Worm (Caenorhabditis elegans) whole organism, midembryonic: ENCODE measurements around the gene T04C4.3.
"Not testable (repeated sequence)": the region's sequence is repeated elsewhere in the genome, so short reads cannot be mapped to it uniquely, and the experiment has no call there.

ENCODE experiments used
- T22C8.4 ChIP-seq: fragments of 200-800 bp; sonication (Bioruptor generic); IDR thresholded peaks from 2 replicates; pipeline ENCODE4 v1.3.6; 2022; ENCODE audit warnings: missing genetic modification characterization, missing compliant biosample characterization
- cog-1 ChIP-seq: sonication (generic microtip); optimal IDR thresholded peaks from 2 replicates; lab custom pipeline; 2016; ENCODE audit warnings: missing genetic modification characterization, missing compliant biosample characterization
- flt-1 ChIP-seq: fragments of 200-800 bp; sonication (Bioruptor generic); IDR thresholded peaks from 2 replicates; pipeline ENCODE4 v1.3.6; 2022; ENCODE audit warnings: missing genetic modification characterization, missing compliant biosample characterization
- klf-2 ChIP-seq: fragments of 200-800 bp; sonication (Bioruptor generic); conservative IDR thresholded peaks from 2 replicates; pipeline ENCODE4 v1.3.6; 2022; ENCODE audit warnings: missing genetic modification reagents, missing genetic modification characterization, missing compliant biosample characterization
- med-1 ChIP-seq: sonication (generic microtip); optimal IDR thresholded peaks from 2 replicates; lab custom pipeline; 2017; ENCODE audit warnings: missing genetic modification characterization, mild to moderate bottlenecking, missing compliant biosample characterization, antibody characterized with exemption, missing genetic modification reagents; ENCODE audit not compliant: insufficient read depth
- ref-1 ChIP-seq: fragments of 200-800 bp; sonication (Bioruptor generic); conservative IDR thresholded peaks from 2 replicates; pipeline ENCODE4 v1.3.6; 2022; ENCODE audit warnings: missing genetic modification reagents, missing genetic modification characterization, missing compliant biosample characterization
- tab-1 ChIP-seq: fragments of 200-800 bp; sonication (Bioruptor generic); IDR thresholded peaks from 2 replicates; pipeline ENCODE4 v1.3.6; 2022; ENCODE audit warnings: missing genetic modification characterization, missing compliant biosample characterization
- ztf-23 ChIP-seq: fragments of 200-800 bp; sonication (Bioruptor generic); IDR thresholded peaks from 2 replicates; pipeline ENCODE4 v1.3.6; 2022; ENCODE audit warnings: missing genetic modification reagents, missing genetic modification characterization, missing compliant biosample characterization
- ztf-29 ChIP-seq: fragments of 200-800 bp; sonication (Bioruptor generic); IDR thresholded peaks from 2 replicates; pipeline ENCODE4 v1.3.6; 2022; ENCODE audit warnings: missing genetic modification reagents, missing genetic modification characterization, missing compliant biosample characterization

The T04C4.3 gene

DNA sequence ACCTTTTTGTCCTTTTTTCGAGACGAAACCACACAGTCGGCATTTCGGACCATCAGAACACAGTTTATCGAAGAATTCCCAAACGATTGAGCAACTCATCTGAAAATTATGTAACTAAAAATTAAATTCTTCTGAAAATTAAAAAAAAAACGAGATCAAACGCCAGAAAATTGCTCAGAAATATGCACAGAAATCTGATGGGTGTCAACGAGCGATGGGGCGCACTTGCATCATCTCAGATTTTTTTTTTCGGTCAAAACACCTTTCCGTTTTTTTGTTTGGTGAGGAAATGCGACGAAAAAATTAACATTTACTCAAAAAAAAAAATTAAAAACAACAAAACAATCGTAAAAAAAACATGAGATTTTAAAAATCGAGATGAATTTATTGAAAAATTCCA, at the start of gene T04C4.3:
T04C4.3 (minus strand) TSS at position 101 of the 400 bp plus-strand sequence.
- TF ChIP-seq med-1; klf-2 (GFP tag; lab: Robert Waterston, UW); ztf-23 (GFP tag; lab: Robert Waterston, UW): not testable (repeated sequence)

DNA sequence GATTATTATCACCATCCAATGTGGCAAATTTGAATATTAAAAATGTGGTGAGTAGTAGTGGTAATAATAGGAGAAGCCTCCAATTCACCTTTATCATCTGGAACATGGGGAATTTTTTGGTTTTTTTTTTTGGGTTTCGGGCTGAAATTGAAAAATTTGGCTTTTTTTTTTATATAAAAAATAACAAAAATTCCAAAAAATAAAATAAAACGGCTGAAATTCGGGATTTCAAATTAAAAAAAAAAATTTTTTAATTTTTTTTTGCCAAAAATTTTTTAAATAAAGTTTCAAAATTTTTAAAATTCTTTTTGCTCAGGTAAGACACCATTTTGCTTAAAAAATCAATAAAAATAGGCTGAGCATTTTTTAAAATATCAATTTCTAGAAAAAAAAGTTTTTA, 46.9 kb upstream of the T04C4.3 start, which contains the start of gene famp-1:
famp-1 (minus strand) TSS at position 101 of the 400 bp plus-strand sequence.
- no peak for TF ChIP-seq cog-1 (tag; lab: Kevin White, UChicago)

DNA sequence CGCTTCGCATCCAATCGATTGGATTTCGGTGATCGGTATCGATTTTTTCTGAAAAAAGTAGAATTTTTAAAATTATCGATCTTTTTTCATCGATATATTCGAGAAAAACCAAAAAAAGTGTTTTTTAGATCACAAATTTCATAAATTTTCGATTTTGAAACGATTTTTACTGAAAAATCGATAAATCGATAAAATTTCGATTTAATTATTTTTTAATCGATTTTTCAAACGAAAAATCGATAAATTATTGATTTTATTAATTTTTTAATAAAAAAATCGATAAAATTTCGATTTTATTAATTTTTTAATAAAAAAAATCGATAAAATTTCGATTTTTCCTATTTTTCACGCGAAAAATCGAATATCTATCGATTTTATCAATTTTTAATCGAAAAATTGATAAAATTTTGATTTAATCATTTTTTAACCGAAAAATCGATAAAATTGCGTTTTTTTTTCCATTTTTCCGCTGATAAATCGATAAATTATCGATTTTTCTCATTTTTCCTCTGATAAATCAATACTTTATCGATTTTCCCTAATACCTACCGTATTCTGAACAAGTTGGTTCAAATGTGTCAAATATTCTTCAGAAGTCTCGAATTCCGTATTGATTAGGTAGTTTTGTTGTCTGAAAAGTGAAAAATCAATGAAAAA, 36.9 kb upstream of the T04C4.3 start:
- peak; percentile 46 for TF ChIP-seq T22C8.4 (GFP tag; lab: Robert Waterston, UW)
- TF ChIP-seq klf-2 (GFP tag; lab: Robert Waterston, UW): no peak

DNA sequence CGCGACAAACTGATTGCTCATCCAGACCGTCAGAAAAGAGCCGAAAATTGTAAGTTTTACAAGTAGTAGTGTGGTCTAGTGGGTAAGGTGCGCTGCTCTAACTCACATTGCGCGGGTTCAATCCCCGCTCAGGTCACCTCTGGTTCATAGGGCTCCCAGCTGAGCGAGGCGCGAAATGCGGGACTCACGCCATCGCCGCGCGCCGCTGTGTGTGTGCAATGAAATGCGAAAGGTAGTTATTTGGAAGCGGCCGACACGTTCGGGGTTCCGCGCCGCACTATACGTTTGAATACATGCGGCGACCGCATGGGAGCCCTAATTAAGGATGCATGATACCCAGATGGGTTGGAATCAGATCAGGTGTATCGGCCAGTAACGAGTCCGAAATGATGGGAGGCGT, 29.5 kb upstream of the T04C4.3 start:
- TF ChIP-seq T22C8.4 (GFP tag; lab: Robert Waterston, UW) (no peak), flt-1 (GFP tag; lab: Robert Waterston, UW) (no peak), cog-1 (tag; lab: Kevin White, UChicago) (no peak), ztf-23 (GFP tag; lab: Robert Waterston, UW) (no peak), med-1 (no peak), ztf-29 (no peak), tab-1 (GFP tag; lab: Robert Waterston, UW) (no peak), klf-2 (GFP tag; lab: Robert Waterston, UW) (no peak), ref-1 (no peak)

DNA sequence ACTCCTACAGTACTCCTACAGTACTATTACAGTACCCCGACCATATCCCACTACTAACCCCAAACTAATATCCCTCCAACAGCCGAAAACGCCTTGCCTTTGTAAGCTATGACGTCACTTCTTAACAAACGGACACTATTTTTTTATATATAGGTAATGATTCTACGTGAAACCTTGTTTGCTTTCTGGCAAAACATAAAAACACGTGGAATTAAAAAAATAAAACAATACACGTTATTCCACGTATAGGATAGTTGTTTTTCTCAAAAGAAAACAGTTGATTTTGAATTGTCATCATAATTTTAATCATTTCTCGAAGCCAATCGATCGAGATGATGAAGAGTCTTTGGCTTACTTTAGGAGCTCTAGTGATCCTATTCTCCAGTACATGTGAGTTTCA, 28.9 kb upstream of the T04C4.3 start, which contains the start of gene M70.1:
M70.1 (plus strand) TSS at position 301 of the 400 bp plus-strand sequence.
- TF ChIP-seq ztf-23 (GFP tag; lab: Robert Waterston, UW); med-1; cog-1 (tag; lab: Kevin White, UChicago): not testable (repeated sequence)

DNA sequence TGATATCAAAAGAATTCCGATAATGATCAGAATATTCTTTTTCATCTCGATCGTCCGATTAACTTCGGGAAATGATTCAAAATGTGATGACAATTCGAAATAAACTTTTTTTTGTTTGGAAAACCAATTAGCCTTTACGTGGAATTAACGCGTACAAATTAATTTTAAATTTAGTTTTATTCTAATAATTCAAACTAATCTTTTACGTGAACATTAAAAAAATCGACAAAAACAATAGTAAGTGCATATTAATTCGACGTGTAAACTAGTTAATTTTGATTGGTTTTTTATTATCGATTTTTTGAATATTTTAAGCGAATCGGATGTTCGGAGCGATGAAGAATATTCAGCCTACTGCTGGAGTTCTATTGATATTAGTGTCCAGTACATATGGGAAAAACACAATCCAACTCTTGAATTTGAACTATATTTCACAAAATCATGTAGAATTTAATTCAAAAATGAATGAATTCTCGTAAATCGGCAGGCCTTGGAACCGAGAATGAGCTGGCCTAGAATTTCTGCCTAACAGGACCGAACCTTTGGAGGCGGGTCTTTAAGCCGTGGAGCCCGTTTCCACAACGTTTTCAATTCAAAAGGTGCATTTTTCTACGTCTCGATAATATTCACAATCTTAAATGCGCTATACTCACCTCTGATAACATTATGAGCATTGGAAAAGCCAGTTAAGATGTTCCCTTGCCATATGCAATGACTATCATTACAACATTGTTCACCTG, 25.9 kb upstream of the T04C4.3 start, which contains the start of the genes M70.3 and M70.2:
M70.3 (minus strand) TSS at position 101 of the 740 bp plus-strand sequence.
M70.2 (plus strand) TSS at position 690 of the 740 bp plus-strand sequence.
- no peak for TF ChIP-seq med-1
- no peak for TF ChIP-seq cog-1 (tag; lab: Kevin White, UChicago)
- TF ChIP-seq flt-1 (GFP tag; lab: Robert Waterston, UW): no peak
- TF ChIP-seq ref-1: no peak
- TF ChIP-seq T22C8.4 (GFP tag; lab: Robert Waterston, UW): no peak
- no peak for TF ChIP-seq klf-2 (GFP tag; lab: Robert Waterston, UW)
- TF ChIP-seq ztf-29: no peak
- no peak for TF ChIP-seq tab-1 (GFP tag; lab: Robert Waterston, UW)
- TF ChIP-seq ztf-23 (GFP tag; lab: Robert Waterston, UW): no peak

DNA sequence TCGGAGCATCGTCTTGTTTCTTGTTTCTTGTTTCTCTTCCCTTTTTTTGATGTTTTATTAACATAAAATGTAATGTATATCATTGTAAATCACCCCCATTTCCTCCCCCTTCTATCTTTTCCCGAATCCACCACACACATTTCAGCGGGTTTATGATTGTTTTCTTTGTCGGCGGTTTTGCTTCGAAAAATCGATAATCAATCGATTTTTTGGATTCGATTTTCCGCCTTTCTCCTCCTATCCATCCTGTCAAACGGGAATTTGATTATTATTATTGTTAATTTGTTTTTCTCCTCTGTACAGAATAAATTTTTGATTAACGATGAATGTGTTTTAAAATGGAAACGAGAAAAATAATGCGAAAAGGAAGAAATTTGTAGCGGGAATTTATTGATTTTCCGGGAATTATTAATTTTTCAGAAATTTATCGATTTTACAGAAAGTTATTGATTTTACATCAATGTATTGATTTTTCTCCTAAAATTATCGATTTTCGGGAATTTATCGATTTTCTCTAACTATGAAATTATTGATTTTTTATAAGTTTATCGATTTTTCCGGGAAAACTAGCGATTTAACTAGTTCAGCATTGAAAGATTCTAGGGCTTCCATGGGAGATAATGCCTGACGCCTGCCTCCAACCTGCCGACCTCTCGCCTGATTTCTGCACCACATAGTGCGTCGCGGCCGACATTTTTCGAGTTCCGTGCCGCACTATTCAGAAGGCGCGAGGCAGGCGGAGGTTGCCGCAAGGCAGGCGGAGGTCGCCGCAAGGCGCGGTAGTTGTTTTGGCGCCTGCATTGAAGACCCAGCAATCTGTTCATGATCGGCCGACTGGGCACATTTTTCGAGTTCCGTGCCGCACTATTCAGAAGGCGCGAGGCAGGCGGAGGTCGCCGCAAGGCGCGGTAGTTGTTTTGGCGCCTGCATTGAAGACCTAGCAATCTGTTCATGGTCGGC, 20.3 kb upstream of the T04C4.3 start:
- TF ChIP-seq ztf-29: no peak
- TF ChIP-seq med-1: no peak
- peak; percentile 90 for TF ChIP-seq T22C8.4 (GFP tag; lab: Robert Waterston, UW)
- TF ChIP-seq klf-2 (GFP tag; lab: Robert Waterston, UW): no peak
- no peak for TF ChIP-seq cog-1 (tag; lab: Kevin White, UChicago)
- TF ChIP-seq ref-1: no peak
- 0 out of 2 replicates have a peak, but pooled peaks have one; percentile 20 for TF ChIP-seq tab-1 (GFP tag; lab: Robert Waterston, UW)

DNA sequence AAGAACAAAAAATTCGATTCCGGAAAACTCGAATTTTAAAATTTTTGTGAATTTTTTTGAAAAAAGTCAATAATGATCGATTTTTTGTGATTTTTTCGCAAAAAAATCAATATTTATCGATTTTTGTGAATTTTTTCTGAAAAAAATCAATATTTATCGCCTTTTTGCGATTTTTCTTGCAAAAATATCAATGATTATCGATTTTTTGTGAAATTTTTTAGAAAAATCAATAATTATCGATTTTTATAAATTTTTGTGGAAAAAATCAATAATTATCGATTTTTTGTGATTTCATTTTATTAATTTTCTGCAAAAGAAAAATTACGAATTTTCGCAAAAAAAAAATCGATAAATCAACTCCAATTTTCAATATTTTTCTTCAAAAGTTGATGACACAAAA, 19.3 kb upstream of the T04C4.3 start:
- peak; percentile 93 for TF ChIP-seq T22C8.4 (GFP tag; lab: Robert Waterston, UW)
- no peak for TF ChIP-seq ztf-29

DNA sequence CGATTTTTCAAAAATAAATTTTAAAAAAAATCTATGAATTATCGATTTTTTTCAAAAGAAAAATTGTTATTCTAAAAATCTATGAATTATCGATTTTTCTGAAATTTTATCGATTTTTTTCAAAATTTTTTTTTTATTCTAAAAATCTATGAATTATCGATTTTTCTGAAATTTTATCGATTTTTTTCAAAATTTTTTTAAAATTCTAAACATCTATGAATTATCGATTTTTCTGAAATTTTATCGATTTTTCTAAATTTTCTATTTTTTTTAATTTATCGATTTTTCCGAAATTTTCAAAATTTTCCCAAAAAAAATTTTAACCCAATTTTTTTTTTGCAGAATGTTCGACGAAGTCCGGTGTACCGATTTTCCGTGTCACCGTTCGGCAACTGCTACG, 16.6 kb upstream of the T04C4.3 start:
- peak; percentile 95 for TF ChIP-seq T22C8.4 (GFP tag; lab: Robert Waterston, UW)

DNA sequence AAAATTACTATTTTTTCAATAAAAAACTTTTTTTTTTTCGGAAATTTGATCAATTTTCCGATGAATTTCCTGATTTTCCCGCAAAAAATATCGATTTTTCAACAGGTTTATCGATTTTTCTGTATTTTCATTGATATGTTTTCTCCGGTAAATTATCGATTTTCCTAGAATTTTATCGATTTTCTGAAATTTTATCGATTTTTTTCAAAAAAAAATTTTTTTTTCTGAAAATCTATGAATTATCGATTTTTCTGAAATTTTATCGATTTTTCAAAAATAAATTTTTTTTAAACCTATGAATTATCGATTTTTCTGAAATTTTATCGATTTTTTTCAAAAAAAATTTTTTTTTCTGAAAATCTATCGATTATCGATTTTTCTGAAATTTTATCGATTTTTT, 15.1 kb upstream of the T04C4.3 start:
- TF ChIP-seq T22C8.4 (GFP tag; lab: Robert Waterston, UW): peak; percentile 96
